Fruit fly (Drosophila melanogaster): ENCODE measurements around the gene CG42327.

Gene CG42327

dm6 chr3R:11696209-11696608 is 40.3 kb downstream of the CG42327 start, which contains the start of gene CG14717:
Gene CG14717, plus strand, starts transcription at chr3R:11696509.
- TF ChIP-seq Dll (optimal IDR thresholded peaks at IDR 0.05) (no peak), EcR (GFP tag; optimal IDR thresholded peaks at IDR 0.05) (no peak), usp (GFP tag; optimal IDR thresholded peaks at IDR 0.05) (no peak), psq (optimal IDR thresholded peaks at IDR 0.05) (no peak), CG8478 (optimal IDR thresholded peaks at IDR 0.05) (no peak), pan (optimal IDR thresholded peaks at IDR 0.05) (no peak)

dm6 chr3R:11700314-11700713 is 44.4 kb downstream of the CG42327 start, which contains the start of gene CG14718:
Gene CG14718, plus strand, starts transcription at chr3R:11700614.
- TF ChIP-seq usp (GFP tag; optimal IDR thresholded peaks at IDR 0.05): no peak
- no peak for TF ChIP-seq Dll (optimal IDR thresholded peaks at IDR 0.05)
- no peak for TF ChIP-seq EcR (GFP tag; optimal IDR thresholded peaks at IDR 0.05)
- no peak for TF ChIP-seq pan (optimal IDR thresholded peaks at IDR 0.05)
- TF ChIP-seq CG8478 (optimal IDR thresholded peaks at IDR 0.05): no peak
- no peak for TF ChIP-seq psq (optimal IDR thresholded peaks at IDR 0.05)

- TF ChIP-seq usp (GFP tag; optimal IDR thresholded peaks at IDR 0.05) (no peak), CG8478 (optimal IDR thresholded peaks at IDR 0.05) (no peak), Dll (optimal IDR thresholded peaks at IDR 0.05) (no peak), psq (optimal IDR thresholded peaks at IDR 0.05) (no peak), pan (optimal IDR thresholded peaks at IDR 0.05) (no peak), EcR (GFP tag; optimal IDR thresholded peaks at IDR 0.05) (no peak)
Measured at dm6 chr3R:11703730-11704129, 47.8 kb downstream of the CG42327 start, which contains the start of gene I-t. Gene I-t, plus strand, starts transcription at chr3R:11704030.

dm6 chr3R:11711376-11711775 is 55.4 kb downstream of the CG42327 start, which contains the start of gene CG14720:
Gene CG14720, plus strand, starts transcription at chr3R:11711676.
- no peak for TF ChIP-seq EcR (GFP tag; optimal IDR thresholded peaks at IDR 0.05)
- TF ChIP-seq pan (optimal IDR thresholded peaks at IDR 0.05): no peak
- TF ChIP-seq CG8478 (optimal IDR thresholded peaks at IDR 0.05): no peak
- no peak for TF ChIP-seq Dll (optimal IDR thresholded peaks at IDR 0.05)

dm6 chr3R:11721593-11721992 is 65.6 kb downstream of the CG42327 start, which contains the start of gene CG12594:
Gene CG12594, plus strand, starts transcription at chr3R:11721734.
- TF ChIP-seq CG8478 (optimal IDR thresholded peaks at IDR 0.05): no peak
- no peak for TF ChIP-seq Dll (optimal IDR thresholded peaks at IDR 0.05)
- TF ChIP-seq pan (optimal IDR thresholded peaks at IDR 0.05): no peak
- TF ChIP-seq EcR (GFP tag; optimal IDR thresholded peaks at IDR 0.05): no peak
- no peak for TF ChIP-seq psq (optimal IDR thresholded peaks at IDR 0.05)
- no peak for TF ChIP-seq usp (GFP tag; optimal IDR thresholded peaks at IDR 0.05)
